Fruit fly (Drosophila melanogaster): Measurements from ENCODE around the gene CG34426.

Gene CG34426

dm6 chr3L:8765969-8766538 lies 36.2 kb upstream of the CG34426 start (continued):
- TF ChIP-seq CG15073 (GFP tag; optimal IDR thresholded peaks at IDR 0.05) (peak; percentile 90), ranshi (GFP tag; IDR thresholded peaks at IDR 0.05) (peak; percentile 97), az2 (GFP tag; optimal IDR thresholded peaks at IDR 0.05) (peak; percentile 99), CG1602 (GFP tag; optimal IDR thresholded peaks at IDR 0.05) (peak; percentile 98), al (GFP tag; IDR thresholded peaks at IDR 0.05) (peak; percentile 98), sug (tag; optimal IDR thresholded peaks at IDR 0.05) (peak; percentile 97), CG18619 (GFP tag; optimal IDR thresholded peaks at IDR 0.05) (peak; percentile 99), Sox102F (GFP tag; optimal IDR thresholded peaks at IDR 0.05) (peak; percentile 98), CG6272 (GFP tag; IDR thresholded peaks at IDR 0.05) (peak; percentile 96), lbe (GFP tag; optimal IDR thresholded peaks at IDR 0.05) (peak; percentile 97), CG9932 (GFP tag; IDR thresholded peaks at IDR 0.05) (peak; percentile 98), Aef1 (GFP tag; IDR thresholded peaks at IDR 0.05) (peak; percentile 98), CG10321 (GFP tag; IDR thresholded peaks at IDR 0.05) (peak; percentile 84), Meics (GFP tag; optimal IDR thresholded peaks at IDR 0.05) (peak; percentile 97), esg (GFP tag; conservative IDR thresholded peaks at IDR 0.05) (peak; percentile 99), Fer2 (tag; optimal IDR thresholded peaks at IDR 0.05) (peak; percentile 59), fd3F (GFP tag; optimal IDR thresholded peaks at IDR 0.05) (peak; percentile 98), CG17612 (GFP tag; IDR thresholded peaks at IDR 0.05) (peak; percentile 94), inv (GFP tag; IDR thresholded peaks at IDR 0.05; ENCODE audit: partially characterized antibody) (peak; percentile 43; the same call in 1 of the 2 replicates), otp (GFP tag; IDR thresholded peaks at IDR 0.05) (peak; percentile 94), gem (tag; optimal IDR thresholded peaks at IDR 0.05) (peak; percentile 99), Kr (GFP tag; optimal IDR thresholded peaks at IDR 0.05) (peak; percentile 74), yki (optimal IDR thresholded peaks at IDR 0.05) (no peak), HLH54F (GFP tag; optimal IDR thresholded peaks at IDR 0.05) (peak; percentile 98), CG8281 (tag; optimal IDR thresholded peaks at IDR 0.05) (peak; percentile 64), CG17186 (GFP tag; optimal IDR thresholded peaks at IDR 0.05) (peak; percentile 92), CG1024 (GFP tag; IDR thresholded peaks at IDR 0.05) (peak; percentile 91), CG4328 (GFP tag; optimal IDR thresholded peaks at IDR 0.05) (peak; percentile 96), Bdp1 (GFP tag; optimal IDR thresholded peaks at IDR 0.05) (peak; percentile 91), CG14050 (GFP tag; IDR thresholded peaks at IDR 0.05) (peak; percentile 94), gt (GFP tag; IDR thresholded peaks at IDR 0.05) (peak; percentile 93), CG31441 (GFP tag; IDR thresholded peaks at IDR 0.05) (peak; percentile 98), CG18764 (GFP tag; optimal IDR thresholded peaks at IDR 0.05) (peak; percentile 91), CG3065 (GFP tag; optimal IDR thresholded peaks at IDR 0.05) (peak; percentile 96), CG18262 (tag; optimal IDR thresholded peaks at IDR 0.05) (peak; percentile 99), CG7556 (GFP tag; optimal IDR thresholded peaks at IDR 0.05) (peak; percentile 99), tgo (GFP tag; IDR thresholded peaks at IDR 0.05) (peak; percentile 98), ken (GFP tag; IDR thresholded peaks at IDR 0.05) (peak; percentile 98), Hand (GFP tag; optimal IDR thresholded peaks at IDR 0.05) (peak; percentile 95), gcm2 (GFP tag; optimal IDR thresholded peaks at IDR 0.05) (peak; percentile 98), CG3407 (GFP tag; optimal IDR thresholded peaks at IDR 0.05) (peak; percentile 96), CG2678 (tag; optimal IDR thresholded peaks at IDR 0.05) (peak; percentile 95), schlank (tag; optimal IDR thresholded peaks at IDR 0.05) (peak; percentile 94), chm (GFP tag; IDR thresholded peaks at IDR 0.05) (peak; percentile 91), CG6254 (GFP tag; optimal IDR thresholded peaks at IDR 0.05) (peak; percentile 91), CTCF (GFP tag; optimal IDR thresholded peaks at IDR 0.05) (peak; percentile 73), Med (GFP tag) (peak; percentile 98), Stat92E (GFP tag; optimal IDR thresholded peaks at IDR 0.05) (peak in 1 of 3 experiments; percentile 93), CG14441 (GFP tag; IDR thresholded peaks at IDR 0.05) (peak; percentile 98), CG12659 (GFP tag; optimal IDR thresholded peaks at IDR 0.05) (peak; percentile 99), fd64A (GFP tag; optimal IDR thresholded peaks at IDR 0.05) (peak; percentile 95)

Measured in whole organism, embryonic.